Worm (Caenorhabditis elegans) whole organism, young adult: ENCODE measurements around the gene arrd-25.

Experiments used
- B0019.2 ChIP-seq: fragments of 200-800 bp; sonication (Bioruptor generic); conservative IDR thresholded peaks from 2 replicates; pipeline ENCODE4 v1.3.6; 2022; ENCODE audit warnings: missing genetic modification reagents, missing genetic modification characterization, missing compliant biosample characterization
- B0035.1 ChIP-seq: sonication (generic microtip); optimal IDR thresholded peaks from 2 replicates; lab custom pipeline; 2016; ENCODE audit warnings: missing genetic modification characterization, mild to moderate bottlenecking, missing compliant biosample characterization, missing genotype, missing genetic modification reagents
- B0261.1 ChIP-seq: sonication (generic microtip); optimal IDR thresholded peaks from 2 replicates; lab custom pipeline; 2016; ENCODE audit warnings: mild to moderate bottlenecking, missing genetic modification characterization, moderate library complexity, missing compliant biosample characterization
- C06A6.2 ChIP-seq: fragments of 200-800 bp; sonication (Bioruptor generic); conservative IDR thresholded peaks from 2 replicates; pipeline ENCODE4 v1.3.6; 2022; ENCODE audit warnings: missing genetic modification characterization, missing compliant biosample characterization
- C17E4.6 ChIP-seq: fragments of 200-800 bp; sonication (Bioruptor generic); IDR thresholded peaks from 2 replicates; pipeline ENCODE4 v1.3.6; 2022; ENCODE audit warnings: missing genetic modification reagents, missing genetic modification characterization, missing compliant biosample characterization
- D2030.7 ChIP-seq: fragments of 200-800 bp; sonication (Bioruptor generic); IDR thresholded peaks from 2 replicates; pipeline ENCODE4 v1.3.6; 2022; ENCODE audit warnings: missing genetic modification reagents, missing genetic modification characterization, missing compliant biosample characterization
- F22D6.2 ChIP-seq: sonication (generic microtip); optimal IDR thresholded peaks from 2 replicates; lab custom pipeline; 2016; ENCODE audit warnings: mild to moderate bottlenecking, missing genetic modification characterization, missing compliant biosample characterization
- F33H1.4 ChIP-seq: fragments of 200-800 bp; sonication (Bioruptor generic); IDR thresholded peaks from 2 replicates; pipeline ENCODE4 v1.3.6; 2022; ENCODE audit warnings: missing genetic modification reagents, missing genetic modification characterization, missing compliant biosample characterization
- F39B2.1 ChIP-seq: fragments of 200-800 bp; sonication (Bioruptor generic); IDR thresholded peaks from 2 replicates; pipeline ENCODE4 v1.3.6; 2022; ENCODE audit warnings: missing genetic modification reagents, missing genetic modification characterization, missing compliant biosample characterization
- F57C9.4 ChIP-seq: sonication (generic microtip); optimal IDR thresholded peaks from 2 replicates; lab custom pipeline; 2017; ENCODE audit warnings: mild to moderate bottlenecking, missing genetic modification characterization, missing compliant biosample characterization
- K12H6.12 ChIP-seq: fragments of 200-800 bp; sonication (Bioruptor generic); optimal IDR thresholded peaks from 2 replicates; lab custom pipeline; 2018; ENCODE audit warnings: mild to moderate bottlenecking, missing genetic modification characterization, missing compliant biosample characterization
- T26A5.8 ChIP-seq: sonication (generic microtip); optimal IDR thresholded peaks from 2 replicates; lab custom pipeline; 2016; ENCODE audit warnings: missing genetic modification characterization, missing compliant biosample characterization
- Y53G8AR.9 ChIP-seq: fragments of 200-800 bp; sonication (Bioruptor generic); conservative IDR thresholded peaks from 2 replicates; pipeline ENCODE4 v1.3.6; 2022; ENCODE audit warnings: missing genetic modification reagents, missing genetic modification characterization, missing compliant biosample characterization
- Y56A3A.18 ChIP-seq: fragments of 200-800 bp; sonication (Bioruptor generic); IDR thresholded peaks from 2 replicates; pipeline ENCODE4 v1.3.6; 2022; ENCODE audit warnings: missing genetic modification reagents, missing genetic modification characterization, missing compliant biosample characterization
- aptf-2 ChIP-seq: fragments of 200-800 bp; sonication (Bioruptor generic); conservative IDR thresholded peaks from 2 replicates; pipeline ENCODE4 v1.3.6; 2022; ENCODE audit warnings: missing genetic modification reagents, missing genetic modification characterization, missing compliant biosample characterization
- athp-1 ChIP-seq: sonication (generic microtip); optimal IDR thresholded peaks from 2 replicates; lab custom pipeline; 2017; ENCODE audit warnings: mild to moderate bottlenecking, missing genetic modification characterization, missing compliant biosample characterization
- attf-5 ChIP-seq: fragments of 200-800 bp; sonication (Bioruptor generic); optimal IDR thresholded peaks from 2 replicates; lab custom pipeline; 2018; ENCODE audit warnings: mild to moderate bottlenecking, missing genetic modification characterization, missing compliant biosample characterization
- attf-6 ChIP-seq: fragments of 200-800 bp; sonication (Bioruptor generic); IDR thresholded peaks from 2 replicates; pipeline ENCODE4 v1.3.6; 2022; ENCODE audit warnings: missing genetic modification reagents, missing genetic modification characterization, missing compliant biosample characterization
- cebp-2 ChIP-seq: fragments of 200-800 bp; sonication (Bioruptor generic); IDR thresholded peaks from 2 replicates; pipeline ENCODE4 v1.3.6; 2022; ENCODE audit warnings: missing genetic modification characterization, missing compliant biosample characterization
- ceh-100 ChIP-seq: fragments of 200-800 bp; sonication (Bioruptor generic); IDR thresholded peaks from 2 replicates; pipeline ENCODE4 v1.3.6; 2022; ENCODE audit warnings: missing genetic modification reagents, missing genetic modification characterization, missing compliant biosample characterization
- ceh-27 ChIP-seq: fragments of 200-800 bp; sonication (Bioruptor generic); optimal IDR thresholded peaks from 2 replicates; lab custom pipeline; 2018; ENCODE audit warnings: mild to moderate bottlenecking, missing genetic modification characterization, moderate library complexity, missing compliant biosample characterization
- ceh-40 ChIP-seq: fragments of 200-800 bp; sonication (Bioruptor generic); IDR thresholded peaks from 2 replicates; pipeline ENCODE4 v1.3.6; 2022; ENCODE audit warnings: missing genetic modification characterization, missing compliant biosample characterization
- efl-1 ChIP-seq: fragments of 150-350 bp; optimal IDR thresholded peaks from 2 replicates; lab custom pipeline; 2014; ENCODE audit warnings: missing biosample characterization, missing genetic modification reagents, missing genetic modification characterization
- egl-44 ChIP-seq: fragments of 200-800 bp; sonication (Bioruptor generic); IDR thresholded peaks from 2 replicates; pipeline ENCODE4 v1.3.6; 2022; ENCODE audit warnings: missing genetic modification reagents, missing genetic modification characterization, missing compliant biosample characterization
- ekl-4 ChIP-seq: fragments of 200-800 bp; sonication (Bioruptor generic); IDR thresholded peaks from 2 replicates; pipeline ENCODE4 v1.3.6; 2022; ENCODE audit warnings: missing genetic modification reagents, missing genetic modification characterization, missing compliant biosample characterization
- ets-4 ChIP-seq: fragments of 200-800 bp; sonication (Bioruptor generic); optimal IDR thresholded peaks from 2 replicates; lab custom pipeline; 2018; ENCODE audit warnings: mild to moderate bottlenecking, missing genetic modification characterization, missing compliant biosample characterization
- fkh-3 ChIP-seq: sonication (generic microtip); optimal IDR thresholded peaks from 2 replicates; lab custom pipeline; 2016; ENCODE audit warnings: mild to moderate bottlenecking, missing genetic modification characterization, missing compliant biosample characterization
- gei-17 ChIP-seq: fragments of 200-800 bp; sonication (Bioruptor generic); optimal IDR thresholded peaks from 2 replicates; lab custom pipeline; 2018; ENCODE audit warnings: mild to moderate bottlenecking, missing genetic modification characterization, missing compliant biosample characterization
- him-1 ChIP-seq: sonication (generic microtip); optimal IDR thresholded peaks from 2 replicates; lab custom pipeline; 2016; ENCODE audit warnings: missing genotype, missing genetic modification reagents, missing genetic modification characterization, missing compliant biosample characterization
- lag-1 ChIP-seq: fragments of 200-800 bp; sonication (Bioruptor generic); IDR thresholded peaks from 2 replicates; pipeline ENCODE4 v1.3.6; 2022; ENCODE audit warnings: missing genetic modification reagents, missing genetic modification characterization, missing compliant biosample characterization
- lin-54 ChIP-seq: fragments of 200-800 bp; sonication (Bioruptor generic); optimal IDR thresholded peaks from 2 replicates; lab custom pipeline; 2018; ENCODE audit warnings: mild to moderate bottlenecking, missing genetic modification characterization, missing compliant biosample characterization
- lsl-1 ChIP-seq: fragments of 200-800 bp; sonication (Bioruptor generic); optimal IDR thresholded peaks from 2 replicates; lab custom pipeline; 2018; ENCODE audit warnings: mild to moderate bottlenecking, missing genetic modification characterization, moderate library complexity, missing compliant biosample characterization
- madf-3 ChIP-seq: fragments of 200-800 bp; sonication (Bioruptor generic); IDR thresholded peaks from 2 replicates; pipeline ENCODE4 v1.3.6; 2022; ENCODE audit warnings: missing genetic modification reagents, missing genetic modification characterization, missing compliant biosample characterization
- madf-8 ChIP-seq: fragments of 200-800 bp; sonication (Bioruptor generic); conservative IDR thresholded peaks from 2 replicates; pipeline ENCODE4 v1.3.6; 2022; ENCODE audit warnings: missing genetic modification reagents, missing genetic modification characterization, missing compliant biosample characterization
- mes-4 ChIP-seq: sonication (generic microtip); optimal IDR thresholded peaks from 2 replicates; lab custom pipeline; 2016; ENCODE audit warnings: missing genotype, missing genetic modification characterization, missing compliant biosample characterization
- mxl-1 ChIP-seq: sonication (generic microtip); optimal IDR thresholded peaks from 2 replicates; lab custom pipeline; 2016; ENCODE audit warnings: missing genetic modification characterization, missing compliant biosample characterization
- nfya-2 ChIP-seq: fragments of 200-800 bp; sonication (Bioruptor generic); IDR thresholded peaks from 2 replicates; pipeline ENCODE4 v1.3.6; 2022; ENCODE audit warnings: missing genetic modification reagents, missing genetic modification characterization, missing compliant biosample characterization
- nfyb-1 ChIP-seq: fragments of 200-800 bp; sonication (Bioruptor generic); IDR thresholded peaks from 2 replicates; pipeline ENCODE4 v1.3.6; 2022; ENCODE audit warnings: missing genetic modification reagents, missing genetic modification characterization, missing compliant biosample characterization
- nhr-179 ChIP-seq: sonication (generic microtip); optimal IDR thresholded peaks from 2 replicates; lab custom pipeline; 2016; ENCODE audit warnings: mild to moderate bottlenecking, missing genetic modification characterization, missing compliant biosample characterization
- nhr-27 ChIP-seq: fragments of 200-800 bp; sonication (Bioruptor generic); optimal IDR thresholded peaks from 2 replicates; lab custom pipeline; 2018; ENCODE audit warnings: mild to moderate bottlenecking, missing genetic modification characterization, moderate library complexity, missing compliant biosample characterization
- pbrm-1 ChIP-seq: fragments of 200-800 bp; sonication (Bioruptor generic); IDR thresholded peaks from 2 replicates; pipeline ENCODE4 v1.3.6; 2022; ENCODE audit warnings: missing genetic modification reagents, missing genetic modification characterization, missing compliant biosample characterization
- sdz-38 ChIP-seq: sonication (generic microtip); optimal IDR thresholded peaks from 2 replicates; lab custom pipeline; 2016; ENCODE audit warnings: missing genotype, missing genetic modification characterization, missing compliant biosample characterization
- snpc-1.1 ChIP-seq: sonication (generic microtip); optimal IDR thresholded peaks from 2 replicates; lab custom pipeline; 2017; ENCODE audit warnings: missing genetic modification characterization, mild to moderate bottlenecking, missing compliant biosample characterization, antibody characterized with exemption, moderate library complexity, missing genotype, missing genetic modification reagents; ENCODE audit not compliant: insufficient read depth
- snpc-1.3 ChIP-seq: sonication (generic microtip); optimal IDR thresholded peaks from 2 replicates; lab custom pipeline; 2017; ENCODE audit warnings: missing genetic modification characterization, mild to moderate bottlenecking, missing compliant biosample characterization, antibody characterized with exemption, moderate library complexity, missing genotype, missing genetic modification reagents; ENCODE audit not compliant: insufficient read depth
- tbp1 ChIP-seq: fragments of 200-800 bp; sonication (Bioruptor generic); optimal IDR thresholded peaks from 2 replicates; lab custom pipeline; 2018; ENCODE audit warnings: mild to moderate bottlenecking, missing genetic modification characterization, missing compliant biosample characterization
- xnd-1 ChIP-seq: sonication (generic microtip); optimal IDR thresholded peaks from 2 replicates; lab custom pipeline; 2016; ENCODE audit warnings: missing genotype, missing genetic modification reagents, missing genetic modification characterization, missing compliant biosample characterization
- ztf-25 ChIP-seq: fragments of 200-800 bp; sonication (Bioruptor generic); IDR thresholded peaks from 2 replicates; pipeline ENCODE4 v1.3.6; 2022; ENCODE audit warnings: missing genetic modification reagents, missing genetic modification characterization, missing compliant biosample characterization
- ztf-26 ChIP-seq: sonication (generic microtip); optimal IDR thresholded peaks from 2 replicates; lab custom pipeline; 2017; ENCODE audit warnings: missing genetic modification characterization, missing compliant biosample characterization
- ztf-3 ChIP-seq: fragments of 200-800 bp; sonication (Bioruptor generic); optimal IDR thresholded peaks from 2 replicates; lab custom pipeline; 2018; ENCODE audit warnings: mild to moderate bottlenecking, missing genetic modification characterization, missing compliant biosample characterization

arrd-25 gene

DNA sequence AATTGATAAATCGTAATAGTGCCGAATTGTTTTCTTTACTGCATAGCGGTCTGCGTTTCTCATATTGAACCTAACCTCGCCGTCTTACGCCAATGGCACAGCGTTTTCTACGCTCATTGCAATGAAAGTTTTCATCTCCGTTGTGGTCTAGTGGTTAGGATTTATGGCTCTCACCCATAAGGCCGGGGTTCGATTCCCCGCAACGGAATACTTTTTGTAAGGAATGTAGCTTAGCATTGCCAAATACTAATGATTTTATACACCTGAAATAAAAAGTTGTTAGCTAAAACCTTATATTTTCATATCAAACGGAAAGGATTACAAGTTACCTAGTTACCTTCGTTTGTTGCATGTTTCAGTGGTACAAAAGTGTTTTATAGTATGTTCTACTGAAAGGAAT lies 17.8 kb upstream of the arrd-25 start (continued):
- TF ChIP-seq egl-44 (GFP tag; lab: Robert Waterston, UW) (peak; percentile 73), F57C9.4 (tag; lab: Kevin White, UChicago) (no peak), C17E4.6 (no peak), pbrm-1 (peak; percentile 79), ceh-100 (GFP tag; lab: Robert Waterston, UW) (peak; percentile 46; the same call in 1 of the 2 replicates), lsl-1 (no peak), mes-4 (tag; lab: Kevin White, UChicago) (peak; percentile 77), lag-1 (GFP tag; lab: Robert Waterston, UW) (0 out of 2 replicates have a peak, but pooled peaks have one; percentile 73), tbp1 (GFP tag; lab: Kevin White, UChicago) (peak; percentile 98), Y53G8AR.9 (GFP tag; lab: Robert Waterston, UW) (peak; percentile 63; the same call in 1 of the 2 replicates), F39B2.1 (no peak), ztf-3 (peak; percentile 63), attf-6 (GFP tag; lab: Robert Waterston, UW) (0 out of 2 replicates have a peak, but pooled peaks have one; percentile 48), aptf-2 (no peak), lin-54 (no peak), Y56A3A.18 (GFP tag; lab: Robert Waterston, UW) (0 out of 2 replicates have a peak, but pooled peaks have one; percentile 60), attf-5 (GFP tag; lab: Kevin White, UChicago) (peak; percentile 68), nhr-27 (no peak), F22D6.2 (tag; lab: Kevin White, UChicago) (peak; percentile 38), sdz-38 (tag; lab: Kevin White, UChicago) (no peak), snpc-1.1 (tag; lab: Kevin White, UChicago) (peak; percentile 52), snpc-1.3 (peak; percentile 84), ceh-27 (peak; percentile 76), B0261.1 (tag; lab: Kevin White, UChicago) (peak; percentile 98), K12H6.12 (tag; lab: Kevin White, UChicago) (peak; percentile 45), T26A5.8 (tag; lab: Kevin White, UChicago) (peak; percentile 10), B0035.1 (peak; percentile 35), him-1 (tag; lab: Kevin White, UChicago) (peak; percentile 89), efl-1 (GFP tag; lab: Kevin White, UChicago) (no peak), mxl-1 (peak; percentile 79), B0019.2 (GFP tag; lab: Robert Waterston, UW) (0 out of 2 replicates have a peak, but pooled peaks have one; percentile 23), C06A6.2 (GFP tag; lab: Robert Waterston, UW) (0 out of 2 replicates have a peak, but pooled peaks have one; percentile 34), ztf-25 (GFP tag; lab: Robert Waterston, UW) (peak; percentile 83; the same call in 1 of the 2 replicates), xnd-1 (tag; lab: Kevin White, UChicago) (no peak), ceh-40 (GFP tag; lab: Robert Waterston, UW) (0 out of 2 replicates have a peak, but pooled peaks have one; percentile 75), gei-17 (GFP tag; lab: Kevin White, UChicago) (peak; percentile 68), cebp-2 (0 out of 2 replicates have a peak, but pooled peaks have one; percentile 38), nfyb-1 (peak; percentile 84), nfya-2 (no peak), ets-4 (no peak), madf-3 (0 out of 2 replicates have a peak, but pooled peaks have one; percentile 18), ztf-26 (tag; lab: Kevin White, UChicago) (peak; percentile 57), madf-8 (GFP tag; lab: Robert Waterston, UW) (no peak), D2030.7 (peak; percentile 61), ekl-4 (GFP tag; lab: Robert Waterston, UW) (peak; percentile 73; the same call in 1 of the 2 replicates), athp-1 (peak; percentile 57), fkh-3 (tag; lab: Kevin White, UChicago) (peak; percentile 72), nhr-179 (tag; lab: Kevin White, UChicago) (no peak), F33H1.4 (GFP tag; lab: Robert Waterston, UW) (no peak)
